Worm (Caenorhabditis elegans) whole organism, late embryonic: ENCODE results near the gene srbc-84.

ENCODE experiments used
- T23F11.4 ChIP-seq: fragments of 200-800 bp; sonication (Bioruptor generic); optimal IDR thresholded peaks from 2 replicates; lab custom pipeline; 2018; ENCODE audit warnings: mild to moderate bottlenecking, missing genetic modification characterization, missing compliant biosample characterization
- Y22D7AL.16 ChIP-seq: sonication (generic microtip); optimal IDR thresholded peaks from 2 replicates; lab custom pipeline; 2016; ENCODE audit warnings: missing genetic modification characterization, missing compliant biosample characterization
- ahr-1 ChIP-seq: sonication (generic microtip); optimal IDR thresholded peaks from 2 replicates; lab custom pipeline; 2016; ENCODE audit warnings: missing genetic modification characterization, missing compliant biosample characterization
- ceh-14 ChIP-seq: sonication (generic microtip); optimal IDR thresholded peaks from 2 replicates; lab custom pipeline; 2016; ENCODE audit warnings: missing genotype, missing genetic modification characterization, missing compliant biosample characterization
- ceh-18 ChIP-seq: sonication (generic microtip); optimal IDR thresholded peaks from 2 replicates; lab custom pipeline; 2016; ENCODE audit warnings: missing genetic modification characterization, missing compliant biosample characterization
- ceh-24 ChIP-seq: sonication (generic microtip); optimal IDR thresholded peaks from 2 replicates; lab custom pipeline; 2016; ENCODE audit warnings: mild to moderate bottlenecking, missing genetic modification characterization, missing compliant biosample characterization
- ceh-31 ChIP-seq: sonication (generic microtip); optimal IDR thresholded peaks from 2 replicates; lab custom pipeline; 2016; ENCODE audit warnings: missing genetic modification characterization, missing compliant biosample characterization
- ceh-45 ChIP-seq: fragments of 200-800 bp; sonication (Bioruptor generic); IDR thresholded peaks from 2 replicates; pipeline ENCODE4 v1.3.6; 2022; ENCODE audit warnings: missing genetic modification reagents, missing genetic modification characterization, missing compliant biosample characterization
- ceh-6 ChIP-seq: fragments of 200-800 bp; sonication (Bioruptor generic); optimal IDR thresholded peaks from 2 replicates; lab custom pipeline; 2018; ENCODE audit warnings: mild to moderate bottlenecking, missing genetic modification characterization, missing compliant biosample characterization
- che-1 ChIP-seq: sonication (generic microtip); optimal IDR thresholded peaks from 2 replicates; lab custom pipeline; 2016; ENCODE audit warnings: mild to moderate bottlenecking, missing genetic modification characterization, missing compliant biosample characterization
- elt-2 ChIP-seq: sonication (generic microtip); optimal IDR thresholded peaks from 2 replicates; lab custom pipeline; 2016; ENCODE audit warnings: missing genetic modification reagents, missing genetic modification characterization, missing compliant biosample characterization
- fkh-6 ChIP-seq: sonication (generic microtip); optimal IDR thresholded peaks from 2 replicates; lab custom pipeline; 2016; ENCODE audit warnings: missing genetic modification characterization, missing compliant biosample characterization
- hlh-13 ChIP-seq: fragments of 200-800 bp; sonication (Bioruptor generic); optimal IDR thresholded peaks from 2 replicates; lab custom pipeline; 2018; ENCODE audit warnings: mild to moderate bottlenecking, missing genetic modification characterization, missing compliant biosample characterization
- hlh-30 ChIP-seq: sonication (generic microtip); optimal IDR thresholded peaks from 2 replicates; lab custom pipeline; 2017; ENCODE audit warnings: antibody characterized with exemption, missing genetic modification characterization, missing compliant biosample characterization; ENCODE audit not compliant: insufficient read depth
- hlh-8 ChIP-seq: sonication (generic microtip); optimal IDR thresholded peaks from 2 replicates; lab custom pipeline; 2016; ENCODE audit warnings: missing genotype, missing genetic modification characterization, missing compliant biosample characterization
- mec-3 ChIP-seq: sonication (generic microtip); optimal IDR thresholded peaks from 2 replicates; lab custom pipeline; 2016; ENCODE audit warnings: borderline replicate concordance, missing genetic modification characterization, missing compliant biosample characterization
- nfya-1 ChIP-seq: sonication (generic microtip); optimal IDR thresholded peaks from 2 replicates; lab custom pipeline; 2017; ENCODE audit warnings: missing genetic modification characterization, mild to moderate bottlenecking, missing compliant biosample characterization, antibody characterized with exemption, moderate library complexity
- nhr-11 ChIP-seq: fragments of 150-350 bp; optimal IDR thresholded peaks from 2 replicates; lab custom pipeline; 2014; ENCODE audit warnings: missing biosample characterization, missing genetic modification characterization
- nhr-232 ChIP-seq: sonication (generic microtip); optimal IDR thresholded peaks from 2 replicates; lab custom pipeline; 2016; ENCODE audit warnings: missing genetic modification characterization, missing compliant biosample characterization
- odd-2 ChIP-seq: sonication (generic microtip); optimal IDR thresholded peaks from 2 replicates; lab custom pipeline; 2017; ENCODE audit warnings: antibody characterized with exemption, mild to moderate bottlenecking, missing genetic modification characterization, missing compliant biosample characterization
- pag-3 ChIP-seq: sonication (generic microtip); optimal IDR thresholded peaks from 2 replicates; lab custom pipeline; 2016; ENCODE audit warnings: missing compliant biosample characterization, missing genetic modification characterization, borderline replicate concordance
- pha-2 ChIP-seq: sonication (generic microtip); optimal IDR thresholded peaks from 2 replicates; lab custom pipeline; 2017; ENCODE audit warnings: mild to moderate bottlenecking, missing genetic modification characterization, missing compliant biosample characterization
- pqm-1 ChIP-seq: sonication (generic microtip); optimal IDR thresholded peaks from 2 replicates; lab custom pipeline; 2016; ENCODE audit warnings: missing genetic modification characterization, missing compliant biosample characterization
- sox-2 ChIP-seq: fragments of 200-800 bp; sonication (Bioruptor generic); IDR thresholded peaks from 2 replicates; pipeline ENCODE4 v1.3.6; 2022; ENCODE audit warnings: missing genetic modification reagents, missing genetic modification characterization, missing compliant biosample characterization
- syd-9 ChIP-seq: sonication (generic microtip); optimal IDR thresholded peaks from 2 replicates; lab custom pipeline; 2016; ENCODE audit warnings: mild to moderate bottlenecking, missing genetic modification characterization, moderate library complexity, missing compliant biosample characterization
- unc-3 ChIP-seq, 2 experiments: fragments of 200-800 bp in 1 of 2; sonication (Bioruptor generic) in 1 of 2; sonication (generic microtip) in 1 of 2; conservative IDR thresholded peaks in 1 of 2; optimal IDR thresholded peaks in 1 of 2; 2 replicates each; pipeline versions ENCODE4 v1.3.6 to Lab custom; 2016 to 2022; ENCODE audit warnings: missing compliant biosample characterization in 2 of 2, missing genetic modification characterization in 2 of 2, missing genetic modification reagents in 1 of 2
- unc-42 ChIP-seq: sonication (generic microtip); optimal IDR thresholded peaks from 2 replicates; lab custom pipeline; 2016; ENCODE audit warnings: missing genotype, missing genetic modification characterization, missing compliant biosample characterization
- zip-5 ChIP-seq: sonication (generic microtip); optimal IDR thresholded peaks from 2 replicates; lab custom pipeline; 2016; ENCODE audit warnings: missing genetic modification characterization, missing compliant biosample characterization

The srbc-84 gene

DNA sequence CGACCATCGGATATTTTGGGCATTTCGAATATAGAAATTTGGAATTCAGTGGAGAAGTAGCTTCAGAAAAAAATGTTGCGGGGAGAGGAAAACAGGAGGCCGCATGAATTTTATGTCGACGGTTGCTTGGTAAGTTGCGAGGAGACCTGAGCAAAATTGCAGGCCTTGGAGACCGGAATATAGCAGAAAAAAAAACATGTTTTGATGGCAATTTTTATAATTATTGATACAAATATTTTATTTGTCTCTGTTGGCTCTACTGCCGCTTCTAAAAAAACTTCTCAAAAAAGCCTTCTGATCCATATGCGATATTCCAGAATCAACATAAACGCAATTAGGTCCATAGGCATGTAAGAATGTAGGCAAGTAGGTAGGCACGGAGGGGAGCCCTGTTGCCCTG lies 23.4 kb upstream of the srbc-84 start, which contains the start of gene pacl-1:
Gene pacl-1, minus strand, starts transcription at position 101 of the 400 bp plus-strand sequence.
- TF ChIP-seq syd-9 (tag; lab: Kevin White, UChicago) (no peak), T23F11.4 (GFP tag; lab: Kevin White, UChicago) (no peak)

DNA sequence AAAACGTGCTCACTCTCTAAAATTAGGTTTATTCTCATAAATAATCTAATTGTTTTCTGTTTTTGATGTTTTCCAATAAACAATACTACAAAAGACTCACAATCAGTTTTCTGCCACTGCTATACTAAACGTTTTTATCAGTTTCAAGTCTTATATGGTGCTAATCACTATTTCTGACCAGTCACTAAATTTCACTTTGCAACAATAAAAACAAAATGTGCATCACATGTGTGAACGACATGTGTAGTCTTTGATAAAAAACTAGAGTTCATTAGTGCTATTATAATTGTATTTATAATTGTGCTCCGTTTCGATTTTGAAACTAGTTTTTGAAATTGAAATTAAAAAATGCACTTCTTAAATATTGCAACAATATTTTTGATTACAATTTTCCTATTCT lies 20.9 kb upstream of the srbc-84 start, which contains the start of gene cyp-37B1:
Gene cyp-37B1, plus strand, starts transcription at position 199 of the 400 bp plus-strand sequence.
- TF ChIP-seq fkh-6 (tag; lab: Kevin White, UChicago) (no peak), elt-2 (tag; lab: Kevin White, UChicago) (peak; percentile 18)

DNA sequence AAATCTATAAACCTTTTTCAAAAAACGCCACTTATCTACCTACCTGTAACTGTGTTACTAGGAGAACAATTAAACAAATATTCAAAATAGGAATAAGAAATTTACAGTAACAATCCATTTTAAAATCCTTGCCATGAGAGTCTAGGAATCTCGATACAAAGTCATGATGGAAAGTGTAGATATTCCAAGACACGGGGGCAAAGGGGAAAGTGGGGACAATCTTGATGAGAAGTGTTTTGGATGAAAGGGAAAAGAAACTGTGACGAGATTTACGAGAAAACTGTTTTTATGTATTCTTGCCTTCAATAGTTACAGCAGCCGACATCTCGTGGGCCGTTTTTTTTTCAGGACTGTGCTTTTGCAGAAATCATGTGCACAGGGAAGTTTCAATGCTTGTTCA lies 16.6 kb upstream of the srbc-84 start, which contains the start of gene F28G4.2:
Gene F28G4.2, minus strand, starts transcription at position 175 of the 400 bp plus-strand sequence.
- TF ChIP-seq ceh-18 (tag; lab: Kevin White, UChicago) (no peak), ceh-24 (tag; lab: Kevin White, UChicago) (no peak), syd-9 (tag; lab: Kevin White, UChicago) (no peak)

DNA sequence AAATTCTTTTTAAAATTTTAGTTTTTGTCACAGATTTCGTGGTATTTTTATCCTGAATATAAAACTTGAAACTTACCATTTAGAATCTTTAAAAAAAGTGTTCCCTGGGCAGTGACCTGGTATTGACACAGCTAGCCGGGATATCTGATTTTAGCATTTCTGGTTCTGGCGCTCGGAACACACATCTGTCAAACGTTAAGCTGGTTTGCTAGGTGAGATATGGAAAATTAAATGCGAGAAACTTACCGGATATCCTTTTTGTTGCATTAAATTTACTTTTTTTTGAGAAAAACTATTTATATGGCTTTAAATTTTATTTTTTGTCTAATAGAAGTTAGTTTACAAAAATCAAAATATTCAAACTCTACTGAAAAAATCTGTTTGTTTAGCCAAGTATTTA lies 13.0 kb upstream of the srbc-84 start, which contains the start of gene F28G4.4:
Gene F28G4.4, minus strand, starts transcription at position 101 of the 400 bp plus-strand sequence.
- TF ChIP-seq che-1 = no peak
- TF ChIP-seq unc-3 (GFP tag; conservative IDR thresholded peaks at IDR 0.05; lab: Robert Waterston, UW) = no peak
- no peak for TF ChIP-seq unc-3 (tag; optimal IDR thresholded peaks at IDR 0.05; lab: Kevin White, UChicago)

DNA sequence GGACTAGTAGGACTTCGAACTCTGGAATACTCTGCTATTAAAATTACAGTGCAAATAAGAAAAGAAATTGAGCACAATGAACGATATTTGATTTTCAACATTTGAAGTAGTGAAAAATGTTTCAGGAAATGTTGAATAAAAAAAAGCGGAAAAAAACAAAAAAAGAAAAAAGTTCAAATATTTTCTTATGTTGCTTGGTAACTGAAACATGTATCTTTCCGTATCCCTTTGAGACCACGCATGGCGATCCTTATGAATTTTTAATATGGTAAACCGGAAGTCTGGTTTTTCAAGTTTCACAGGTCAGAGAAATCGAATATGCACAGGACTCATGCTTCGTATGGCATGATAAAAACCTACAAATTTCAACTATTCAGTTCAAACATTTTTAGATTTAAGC lies 11.2 kb upstream of the srbc-84 start, which contains the start of gene F28G4.3:
Gene F28G4.3, minus strand, starts transcription at position 101 of the 400 bp plus-strand sequence.
- TF ChIP-seq fkh-6 (tag; lab: Kevin White, UChicago) (no peak), syd-9 (tag; lab: Kevin White, UChicago) (no peak), odd-2 (tag; lab: Kevin White, UChicago) (no peak), pag-3 (tag; lab: Kevin White, UChicago) (no peak), mec-3 (tag; lab: Kevin White, UChicago) (no peak), pqm-1 (tag; lab: Kevin White, UChicago) (no peak), T23F11.4 (GFP tag; lab: Kevin White, UChicago) (no peak), pha-2 (no peak), nhr-11 (tag; lab: Kevin White, UChicago) (no peak), ceh-14 (tag; lab: Kevin White, UChicago) (no peak), ceh-45 (GFP tag; lab: Robert Waterston, UW) (no peak), hlh-8 (tag; lab: Kevin White, UChicago) (no peak), hlh-30 (tag; lab: Kevin White, UChicago) (no peak), che-1 (no peak), sox-2 (no peak), ceh-24 (tag; lab: Kevin White, UChicago) (no peak)

DNA sequence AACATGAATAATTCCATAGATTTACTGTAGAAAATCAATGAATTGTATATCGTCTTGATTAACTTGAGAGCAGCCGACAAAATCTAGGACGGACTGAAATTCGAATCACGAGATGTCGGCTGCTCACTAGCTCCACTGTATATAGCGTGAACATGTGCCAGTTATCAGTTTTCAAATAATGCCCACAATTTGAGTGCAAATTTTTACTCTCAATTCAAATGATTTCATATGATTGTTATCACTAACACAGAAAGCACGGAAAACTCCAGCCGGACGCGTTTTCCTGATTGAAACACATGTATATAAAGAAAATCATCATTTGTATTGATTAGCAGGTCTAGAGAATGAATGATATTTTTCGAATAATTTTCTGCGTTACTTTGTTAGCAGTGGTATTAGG lies 6.4 kb upstream of the srbc-84 start, which contains the start of gene oac-5:
Gene oac-5, plus strand, starts transcription at position 301 of the 400 bp plus-strand sequence.
- no peak for TF ChIP-seq nfya-1 (tag; lab: Kevin White, UChicago)
- TF ChIP-seq nhr-232 (tag; lab: Kevin White, UChicago) = no peak
- TF ChIP-seq fkh-6 (tag; lab: Kevin White, UChicago) = no peak
- no peak for TF ChIP-seq syd-9 (tag; lab: Kevin White, UChicago)
- TF ChIP-seq Y22D7AL.16 (tag; lab: Kevin White, UChicago) = no peak
- no peak for TF ChIP-seq T23F11.4 (GFP tag; lab: Kevin White, UChicago)
- no peak for TF ChIP-seq hlh-13 (GFP tag; lab: Kevin White, UChicago)
- no peak for TF ChIP-seq ceh-31 (tag; lab: Kevin White, UChicago)
- no peak for TF ChIP-seq unc-42 (tag; lab: Kevin White, UChicago)
- TF ChIP-seq ceh-6 (GFP tag; lab: Kevin White, UChicago) = no peak
- TF ChIP-seq ceh-18 (tag; lab: Kevin White, UChicago) = no peak
- TF ChIP-seq pha-2 = no peak
- TF ChIP-seq odd-2 (tag; lab: Kevin White, UChicago) = no peak
- TF ChIP-seq ahr-1 = no peak
- no peak for TF ChIP-seq zip-5 (tag; lab: Kevin White, UChicago)
- no peak for TF ChIP-seq pag-3 (tag; lab: Kevin White, UChicago)
